Worm (Caenorhabditis elegans): ENCODE measurements around the gene rha-1.

- no peak for TF ChIP-seq snpc-4 (GFP tag; optimal IDR thresholded peaks at IDR 0.05)
- TF ChIP-seq snpc-4 (tag; optimal IDR thresholded peaks at IDR 0.05): no peak
- no peak for TF ChIP-seq lir-1 (GFP tag; conservative IDR thresholded peaks at IDR 0.05)
- no peak for TF ChIP-seq chd-7 (tag; optimal IDR thresholded peaks at IDR 0.05)
- no peak for TF ChIP-seq dpl-1 (GFP tag; optimal IDR thresholded peaks at IDR 0.05)
- no peak for TF ChIP-seq F49E8.2 (tag; optimal IDR thresholded peaks at IDR 0.05; ENCODE audit: insufficient read depth)
- no peak for TF ChIP-seq madf-10 (tag; optimal IDR thresholded peaks at IDR 0.05)
- TF ChIP-seq C06A6.2 (GFP tag; conservative IDR thresholded peaks at IDR 0.05): no peak
- TF ChIP-seq unc-62 (GFP tag; optimal IDR thresholded peaks at IDR 0.05): no peak
- TF ChIP-seq snpc-3.4 (tag; optimal IDR thresholded peaks at IDR 0.05): no peak
These were observed 13.8 kb upstream of the rha-1 start for ce11 chrII:8897244-8897643.
